Worm (Caenorhabditis elegans): ENCODE measurements around the gene sru-40.
A peak's percentile ranks its signal among the peaks of the same experiment; 100 is the strongest.

ce11 chrV:9791332-9791731, 42.5 kb downstream of the sru-40 start, which contains the start of gene lipl-2:
- TF ChIP-seq elt-3 (tag; optimal IDR thresholded peaks at IDR 0.05) (no peak), nhr-76 (tag; optimal IDR thresholded peaks at IDR 0.05) (no peak), elt-2 (tag; optimal IDR thresholded peaks at IDR 0.05) (peak; percentile 84), tlp-1 (tag; optimal IDR thresholded peaks at IDR 0.05) (no peak), nhr-11 (tag; optimal IDR thresholded peaks at IDR 0.05) (no peak), snpc-4 (tag; optimal IDR thresholded peaks at IDR 0.05) (no peak), nhr-12 (tag; optimal IDR thresholded peaks at IDR 0.05) (no peak), egl-27 (tag; optimal IDR thresholded peaks at IDR 0.05) (no peak), ztf-11 (tag; optimal IDR thresholded peaks at IDR 0.05) (no peak), hlh-4 (tag; optimal IDR thresholded peaks at IDR 0.05) (no peak), aha-1 (tag; optimal IDR thresholded peaks at IDR 0.05) (no peak), mab-9 (GFP tag; IDR thresholded peaks at IDR 0.05) (no peak), nhr-90 (tag; optimal IDR thresholded peaks at IDR 0.05; ENCODE audit: poor library complexity) (no peak)
